Fruit fly (Drosophila melanogaster) whole organism, wandering third instar larva: ENCODE results near the gene CG13377.

Experiments used
- Dfd ChIP-seq: fragments of >200 bp; optimal IDR thresholded peaks from 2 replicates; lab custom pipeline; 2017; ENCODE audit warnings: missing biosample characterization, missing genetic modification characterization
- Mio ChIP-seq: sonication (Bioruptor generic); optimal IDR thresholded peaks from 2 replicates; lab custom pipeline; 2016; ENCODE audit warnings: missing biosample characterization, missing genetic modification characterization
- Sp1 ChIP-seq: fragments of 200-800 bp; sonication (Bioruptor generic); optimal IDR thresholded peaks from 3 replicates; lab custom pipeline; 2019; ENCODE audit warnings: missing biosample characterization, mild to moderate bottlenecking, missing genetic modification characterization, moderate library complexity
- Vsx2 ChIP-seq: fragments of 200-300, 225-300 bp; sonication (Bioruptor generic); optimal IDR thresholded peaks from 2 replicates; lab custom pipeline; 2018; ENCODE audit warnings: missing biosample characterization, missing genetic modification characterization; ENCODE audit not compliant: partially characterized antibody
- brk ChIP-seq: fragments of 200-800 bp; sonication (Bioruptor generic); optimal IDR thresholded peaks from 2 replicates; lab custom pipeline; 2016; ENCODE audit warnings: missing biosample characterization, mild to moderate bottlenecking, missing genetic modification characterization

DNA sequence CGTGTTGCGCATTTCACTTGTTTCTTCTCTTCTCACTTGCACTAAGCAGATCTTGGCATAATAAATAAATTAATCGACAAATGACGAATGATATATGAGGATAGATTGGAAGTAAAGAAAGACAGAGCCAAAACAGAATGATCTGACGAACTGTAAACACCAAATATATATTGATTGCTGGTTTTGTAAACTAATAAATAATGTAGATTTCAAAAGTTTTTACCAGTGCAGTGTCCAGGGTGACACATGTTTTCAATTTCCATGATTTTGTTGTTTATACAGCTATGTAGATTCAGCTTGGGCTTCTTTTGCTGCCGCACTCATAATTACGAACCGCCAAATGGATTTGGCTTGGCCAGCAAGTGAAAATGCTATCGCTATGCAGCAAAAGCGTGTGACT is 47.5 kb upstream of the CG13377 start:
- TF ChIP-seq Sp1, result no peak
- no peak for TF ChIP-seq Vsx2 (GFP tag; lab: Kevin White, UChicago)
- TF ChIP-seq Dfd, result no peak
- TF ChIP-seq Mio (GFP tag; lab: Kevin White, UChicago), result no peak
- no peak for TF ChIP-seq brk (GFP tag; lab: Kevin White, UChicago)
